Fruit fly (Drosophila melanogaster) S2 (cell line): ENCODE data around the gene CG13359.

Experiments
- CG8478 ChIP-seq: fragments of >200 bp; optimal IDR thresholded peaks from 2 replicates; lab custom pipeline; 2018
- CTCF ChIP-seq, 2 experiments: fragments of >200 bp; optimal IDR thresholded peaks; 2 replicates each; lab custom pipeline; 2018

- no peak for TF ChIP-seq CTCF (optimal IDR thresholded peaks at IDR 0.05; lab: Kevin White, UChicago)
- no peak for TF ChIP-seq CG8478 (lab: Kevin White, UChicago)
These were observed 43.8 kb upstream of the CG13359 start, which contains the start of gene CG3713 for dm6 chrX:847057-847456.
